Worm (Caenorhabditis elegans): ENCODE results near the gene C25H3.14.

Gene C25H3.14

ce11 chrII:5661735-5662177 lies 33.1 kb upstream of the C25H3.14 start (continued):
- TF ChIP-seq madf-6 (GFP tag; IDR thresholded peaks at IDR 0.05) = peak; percentile 91
- TF ChIP-seq ztf-6 (GFP tag; IDR thresholded peaks at IDR 0.05) = peak; percentile 83
- peak; percentile 100 for TF ChIP-seq cebp-2 (GFP tag; IDR thresholded peaks at IDR 0.05)
- peak; percentile 67 for TF ChIP-seq mxl-1 (tag; optimal IDR thresholded peaks at IDR 0.05)

- TF ChIP-seq hlh-26 (GFP tag; conservative IDR thresholded peaks at IDR 0.05) (no peak), madf-3 (GFP tag; IDR thresholded peaks at IDR 0.05) (no peak), F10E7.11 (tag; optimal IDR thresholded peaks at IDR 0.05) (no peak), F23B12.7 (tag; optimal IDR thresholded peaks at IDR 0.05; ENCODE audit: insufficient read depth) (no peak), unc-62 (GFP tag; optimal IDR thresholded peaks at IDR 0.05) (no peak), lsy-27 (tag; optimal IDR thresholded peaks at IDR 0.05; ENCODE audit: borderline replicate concordance, insufficient read depth) (no peak), F57C9.4 (tag; optimal IDR thresholded peaks at IDR 0.05) (no peak), aptf-2 (GFP tag; conservative IDR thresholded peaks at IDR 0.05) (no peak), ztf-28 (GFP tag; IDR thresholded peaks at IDR 0.05) (no peak), die-1 (tag; optimal IDR thresholded peaks at IDR 0.05) (no peak), snpc-1.1 (tag; optimal IDR thresholded peaks at IDR 0.05; ENCODE audit: insufficient read depth) (no peak)
These were observed 31.6 kb upstream of the C25H3.14 start for ce11 chrII:5663180-5663791.

- TF ChIP-seq ztf-22 (GFP tag; optimal IDR thresholded peaks at IDR 0.05) = no peak
- TF ChIP-seq hrde-1 (tag; optimal IDR thresholded peaks at IDR 0.05; ENCODE audit: borderline replicate concordance) = no peak
- TF ChIP-seq attf-6 (GFP tag; IDR thresholded peaks at IDR 0.05) = no peak
- no peak for TF ChIP-seq T07F8.4 (tag; optimal IDR thresholded peaks at IDR 0.05)
- TF ChIP-seq zim-3 (tag; optimal IDR thresholded peaks at IDR 0.05) = no peak
- TF ChIP-seq egl-44 (GFP tag; IDR thresholded peaks at IDR 0.05) = no peak
- TF ChIP-seq ceh-79 (tag; optimal IDR thresholded peaks at IDR 0.05) = no peak
- no peak for TF ChIP-seq madf-3 (GFP tag; IDR thresholded peaks at IDR 0.05)
- TF ChIP-seq unc-130 (GFP tag; optimal IDR thresholded peaks at IDR 0.05) = no peak
- no peak for TF ChIP-seq nhr-179 (tag; optimal IDR thresholded peaks at IDR 0.05)
- TF ChIP-seq mxl-1 (tag; optimal IDR thresholded peaks at IDR 0.05) = no peak
- no peak for TF ChIP-seq lsl-1 (GFP tag; optimal IDR thresholded peaks at IDR 0.05)
- TF ChIP-seq snpc-3.4 (tag; optimal IDR thresholded peaks at IDR 0.05) = no peak
These were observed 29.9 kb upstream of the C25H3.14 start, which contains the start of gene C25H3.15 for ce11 chrII:5665029-5665428. Gene C25H3.15 (plus strand): TSS chrII:5665329.

ce11 chrII:5665991-5666390 lies 28.9 kb upstream of the C25H3.14 start, which contains the start of gene C25H3.16:
Gene C25H3.16 (plus strand): TSS chrII:5666291.
- TF ChIP-seq snpc-1.1 (tag; optimal IDR thresholded peaks at IDR 0.05; ENCODE audit: insufficient read depth) (no peak), him-1 (tag; optimal IDR thresholded peaks at IDR 0.05) (peak; percentile 74)

- TF ChIP-seq rpc-1 (optimal IDR thresholded peaks at IDR 0.05) (peak; percentile 20), rpc-1 (tag; optimal IDR thresholded peaks at IDR 0.05) (peak; percentile 62), tbp1 (GFP tag; optimal IDR thresholded peaks at IDR 0.05) (peak; percentile 69), xnd-1 (tag; optimal IDR thresholded peaks at IDR 0.05) (no peak), hlh-12 (tag; optimal IDR thresholded peaks at IDR 0.05) (no peak), ceh-58 (GFP tag; IDR thresholded peaks at IDR 0.05) (no peak), B0261.1 (tag; optimal IDR thresholded peaks at IDR 0.05) (peak; percentile 7), F23B12.7 (tag; optimal IDR thresholded peaks at IDR 0.05; ENCODE audit: insufficient read depth) (no peak), Y53G8AR.9 (GFP tag; conservative IDR thresholded peaks at IDR 0.05) (no peak), B0035.1 (tag; optimal IDR thresholded peaks at IDR 0.05) (no peak), ama-1 (optimal IDR thresholded peaks at IDR 0.05) (no peak), ama-1 (GFP tag; optimal IDR thresholded peaks at IDR 0.05) (no peak), snpc-1.1 (tag; optimal IDR thresholded peaks at IDR 0.05; ENCODE audit: insufficient read depth) (no peak), efl-1 (GFP tag; optimal IDR thresholded peaks at IDR 0.05) (no peak)
These were observed 27.4 kb upstream of the C25H3.14 start for ce11 chrII:5667540-5667939.
